Worm (Caenorhabditis elegans) whole organism, L1 larva: ENCODE results near the gene mdf-2.

Experiments used
- C04F5.9 ChIP-seq: sonication (generic microtip); optimal IDR thresholded peaks from 2 replicates; lab custom pipeline; 2016; ENCODE audit warnings: missing genetic modification characterization, missing compliant biosample characterization
- elt-2 ChIP-seq: sonication (generic microtip); optimal IDR thresholded peaks from 2 replicates; lab custom pipeline; 2016; ENCODE audit warnings: missing genetic modification characterization, mild to moderate bottlenecking, inconsistent platforms, missing compliant biosample characterization, missing genetic modification reagents
- fkh-10 ChIP-seq: sonication (generic microtip); optimal IDR thresholded peaks from 2 replicates; lab custom pipeline; 2017; ENCODE audit warnings: missing biosample characterization, missing genetic modification reagents, missing genetic modification characterization
- lin-13 ChIP-seq: fragments of 150-350 bp; optimal IDR thresholded peaks from 2 replicates; lab custom pipeline; 2014; ENCODE audit warnings: missing biosample characterization, missing genetic modification reagents, missing genetic modification characterization
- lir-3 ChIP-seq: sonication (generic microtip); optimal IDR thresholded peaks from 2 replicates; lab custom pipeline; 2016; ENCODE audit warnings: mild to moderate bottlenecking, missing genetic modification characterization, moderate library complexity, missing compliant biosample characterization; ENCODE audit not compliant: poor library complexity
- nhr-11 ChIP-seq: fragments of 150-350 bp; optimal IDR thresholded peaks from 2 replicates; lab custom pipeline; 2014; ENCODE audit warnings: missing biosample characterization, missing genetic modification characterization
- nhr-237 ChIP-seq: fragments of 150-350 bp; optimal IDR thresholded peaks from 2 replicates; lab custom pipeline; 2014; ENCODE audit warnings: missing biosample characterization, missing genetic modification characterization
- pag-3 ChIP-seq: sonication (generic microtip); optimal IDR thresholded peaks from 2 replicates; lab custom pipeline; 2017; ENCODE audit warnings: missing genetic modification characterization, mild to moderate bottlenecking, missing compliant biosample characterization, antibody characterized with exemption, borderline replicate concordance; ENCODE audit not compliant: insufficient read depth
- pqm-1 ChIP-seq: sonication (generic microtip); optimal IDR thresholded peaks from 3 replicates; lab custom pipeline; 2017; ENCODE audit warnings: missing biosample characterization, missing genetic modification characterization
- snpc-4 ChIP-seq: fragments of 150-350 bp; optimal IDR thresholded peaks from 2 replicates; lab custom pipeline; 2014; ENCODE audit warnings: missing biosample characterization, missing genetic modification characterization
- tbx-2 ChIP-seq: sonication (generic microtip); optimal IDR thresholded peaks from 2 replicates; lab custom pipeline; 2016; ENCODE audit warnings: missing genetic modification characterization, missing compliant biosample characterization
- unc-62 ChIP-seq: fragments of 150-350 bp; optimal IDR thresholded peaks from 2 replicates; lab custom pipeline; 2014; ENCODE audit warnings: missing biosample characterization, missing genetic modification reagents, missing genetic modification characterization
- zip-4 ChIP-seq: fragments of 200-800 bp; sonication (Bioruptor generic); optimal IDR thresholded peaks from 2 replicates; lab custom pipeline; 2018; ENCODE audit warnings: mild to moderate bottlenecking, missing genetic modification characterization, moderate library complexity, missing compliant biosample characterization

ce11 chrIV:2670664-2671063, 29.7 kb upstream of the mdf-2 start:
- TF ChIP-seq lir-3 (tag; lab: Kevin White, UChicago) (no peak), C04F5.9 (tag; lab: Kevin White, UChicago) (no peak), nhr-237 (no peak), snpc-4 (tag; lab: Kevin White, UChicago) (no peak), zip-4 (no peak), lin-13 (GFP tag; lab: Kevin White, UChicago) (no peak), pag-3 (tag; lab: Kevin White, UChicago) (no peak), tbx-2 (tag; lab: Kevin White, UChicago) (no peak), fkh-10 (no peak), nhr-11 (tag; lab: Kevin White, UChicago) (no peak), pqm-1 (tag; lab: Kevin White, UChicago) (no peak), unc-62 (GFP tag; lab: Kevin White, UChicago) (no peak), elt-2 (tag; lab: Kevin White, UChicago) (no peak)
